Worm (Caenorhabditis elegans) whole organism, young adult: ENCODE data around the gene srr-6.

Source experiments
- B0336.3 ChIP-seq: fragments of 200-800 bp; sonication (Bioruptor generic); IDR thresholded peaks from 2 replicates; pipeline ENCODE4 v1.3.6; 2022; ENCODE audit warnings: missing genetic modification characterization, missing compliant biosample characterization
- C06A6.2 ChIP-seq: fragments of 200-800 bp; sonication (Bioruptor generic); conservative IDR thresholded peaks from 2 replicates; pipeline ENCODE4 v1.3.6; 2022; ENCODE audit warnings: missing genetic modification characterization, missing compliant biosample characterization
- F39B2.1 ChIP-seq: fragments of 200-800 bp; sonication (Bioruptor generic); IDR thresholded peaks from 2 replicates; pipeline ENCODE4 v1.3.6; 2022; ENCODE audit warnings: missing genetic modification reagents, missing genetic modification characterization, missing compliant biosample characterization
- atf-7 ChIP-seq: sonication (generic microtip); optimal IDR thresholded peaks from 2 replicates; lab custom pipeline; 2017; ENCODE audit warnings: mild to moderate bottlenecking, missing genetic modification characterization, missing compliant biosample characterization
- attf-3 ChIP-seq: fragments of 200-800 bp; sonication (Bioruptor generic); conservative IDR thresholded peaks from 2 replicates; pipeline ENCODE4 v1.3.6; 2022; ENCODE audit warnings: missing genetic modification reagents, missing genetic modification characterization, missing compliant biosample characterization
- dox-1 ChIP-seq: fragments of 200-800 bp; sonication (Bioruptor generic); IDR thresholded peaks from 2 replicates; pipeline ENCODE4 v1.3.6; 2022; ENCODE audit warnings: missing genetic modification reagents, missing genetic modification characterization, missing compliant biosample characterization
- nfya-2 ChIP-seq: fragments of 200-800 bp; sonication (Bioruptor generic); IDR thresholded peaks from 2 replicates; pipeline ENCODE4 v1.3.6; 2022; ENCODE audit warnings: missing genetic modification reagents, missing genetic modification characterization, missing compliant biosample characterization

- no peak for TF ChIP-seq nfya-2 (GFP tag; lab: Robert Waterston, UW)
- TF ChIP-seq atf-7 (tag; lab: Kevin White, UChicago), result no peak
- TF ChIP-seq B0336.3 (GFP tag; lab: Robert Waterston, UW), result no peak
- no peak for TF ChIP-seq C06A6.2 (GFP tag; lab: Robert Waterston, UW)
- TF ChIP-seq F39B2.1, result no peak
- no peak for TF ChIP-seq attf-3 (GFP tag; lab: Robert Waterston, UW)
- TF ChIP-seq dox-1 (GFP tag; lab: Robert Waterston, UW), result no peak
Measured at ce11 chrV:4963606-4964005, 49.0 kb upstream of the srr-6 start.
